Worm (Caenorhabditis elegans) whole organism, early embryonic: ENCODE results near the gene ceh-7.

Source experiments
- B0310.2 ChIP-seq: sonication (generic microtip); optimal IDR thresholded peaks from 2 replicates; lab custom pipeline; 2016; ENCODE audit warnings: mild to moderate bottlenecking, missing genetic modification characterization, missing compliant biosample characterization
- F13C5.2 ChIP-seq: sonication (generic microtip); optimal IDR thresholded peaks from 2 replicates; lab custom pipeline; 2017; ENCODE audit warnings: mild to moderate bottlenecking, missing genetic modification characterization, inconsistent platforms, missing compliant biosample characterization
- aly-1 ChIP-seq: sonication (generic microtip); optimal IDR thresholded peaks from 2 replicates; lab custom pipeline; 2016; ENCODE audit warnings: missing genetic modification characterization, missing compliant biosample characterization
- ama-1 ChIP-seq: fragments of 150-350 bp; optimal IDR thresholded peaks from 2 replicates; lab custom pipeline; 2014
- ceh-13 ChIP-seq: fragments of 200-800 bp; sonication (Bioruptor generic); optimal IDR thresholded peaks from 2 replicates; lab custom pipeline; 2018; ENCODE audit warnings: mild to moderate bottlenecking, missing genetic modification characterization, missing compliant biosample characterization
- ceh-36 ChIP-seq: sonication (generic microtip); optimal IDR thresholded peaks from 2 replicates; lab custom pipeline; 2016; ENCODE audit warnings: missing genetic modification characterization, inconsistent platforms, missing compliant biosample characterization
- ets-7 ChIP-seq: sonication (generic microtip); optimal IDR thresholded peaks from 2 replicates; lab custom pipeline; 2016; ENCODE audit warnings: missing genotype, missing genetic modification characterization, missing compliant biosample characterization
- flt-1 ChIP-seq: fragments of 200-800 bp; sonication (Bioruptor generic); IDR thresholded peaks from 2 replicates; pipeline ENCODE4 v1.3.6; 2022; ENCODE audit warnings: missing genetic modification characterization, missing compliant biosample characterization
- hmbx-1 ChIP-seq: sonication (generic microtip); optimal IDR thresholded peaks from 2 replicates; lab custom pipeline; 2016; ENCODE audit warnings: mild to moderate bottlenecking, missing genetic modification characterization, missing compliant biosample characterization
- hmg-4 ChIP-seq: fragments of 200-800 bp; sonication (Bioruptor generic); optimal IDR thresholded peaks from 2 replicates; lab custom pipeline; 2018; ENCODE audit warnings: mild to moderate bottlenecking, missing genetic modification characterization, missing compliant biosample characterization
- hnd-1 ChIP-seq: sonication (generic microtip); optimal IDR thresholded peaks from 2 replicates; lab custom pipeline; 2016; ENCODE audit warnings: missing genetic modification characterization, missing compliant biosample characterization
- pes-1 ChIP-seq: fragments of 200-800 bp; sonication (Bioruptor generic); IDR thresholded peaks from 2 replicates; pipeline ENCODE4 v1.3.6; 2022; ENCODE audit warnings: missing genetic modification reagents, missing genetic modification characterization, missing compliant biosample characterization
- scrt-1 ChIP-seq: fragments of 200-800 bp; sonication (Bioruptor generic); IDR thresholded peaks from 2 replicates; pipeline ENCODE4 v1.3.6; 2022; ENCODE audit warnings: missing genetic modification characterization, missing compliant biosample characterization
- sea-1 ChIP-seq: fragments of 200-800 bp; sonication (Bioruptor generic); conservative IDR thresholded peaks from 2 replicates; pipeline ENCODE4 v1.3.6; 2022; ENCODE audit warnings: missing genetic modification characterization, missing compliant biosample characterization
- tbx-11 ChIP-seq: fragments of 200-800 bp; sonication (Bioruptor generic); IDR thresholded peaks from 2 replicates; pipeline ENCODE4 v1.3.6; 2022; ENCODE audit warnings: missing genetic modification characterization, missing compliant biosample characterization
- tbx-37 ChIP-seq: fragments of 200-800 bp; sonication (Bioruptor generic); conservative IDR thresholded peaks from 2 replicates; pipeline ENCODE4 v1.3.6; 2022; ENCODE audit warnings: missing genetic modification reagents, missing genetic modification characterization, missing compliant biosample characterization
- tra-4 ChIP-seq: sonication (generic microtip); optimal IDR thresholded peaks from 2 replicates; lab custom pipeline; 2017; ENCODE audit warnings: missing genetic modification characterization, missing compliant biosample characterization

ceh-7 gene

DNA sequence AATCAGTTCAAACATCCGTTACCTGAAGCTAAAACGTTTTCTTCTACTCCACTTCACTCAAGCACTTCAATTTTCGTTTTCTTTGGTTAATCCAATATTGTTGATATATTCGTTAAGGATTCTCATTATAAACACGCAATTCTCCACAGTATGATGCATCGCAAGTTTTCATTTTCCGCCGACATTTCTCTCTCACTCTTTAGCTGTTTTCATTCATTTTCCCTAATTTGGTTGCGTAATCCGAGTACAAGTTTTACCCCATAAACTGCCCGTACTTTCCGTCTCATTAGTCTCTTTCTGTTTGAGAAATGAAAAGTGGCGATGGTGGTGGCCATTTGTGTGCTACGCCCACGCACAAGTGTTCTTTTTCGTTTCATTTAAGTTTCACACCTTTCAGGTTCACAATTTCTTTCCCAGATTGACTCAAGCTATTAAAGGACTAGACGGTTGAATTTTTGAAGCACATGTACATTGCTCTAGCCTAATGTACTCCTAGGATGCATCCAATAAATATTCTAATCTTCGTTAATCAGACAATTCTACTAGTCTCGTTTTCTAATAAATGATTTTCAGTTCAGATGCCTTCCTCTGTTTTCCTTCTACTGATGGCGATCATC, 12.2 kb downstream of the ceh-7 start, which contains the start of gene C34C6.3:
Gene C34C6.3 (plus strand): TSS at position 567 of the 617 bp plus-strand sequence.
- no peak for TF ChIP-seq flt-1 (GFP tag; lab: Robert Waterston, UW)
- TF ChIP-seq ceh-36 (tag; lab: Kevin White, UChicago) = no peak
- no peak for TF ChIP-seq ets-7
- no peak for TF ChIP-seq B0310.2 (tag; lab: Kevin White, UChicago)
- TF ChIP-seq ceh-13 (GFP tag; lab: Kevin White, UChicago) = no peak
- TF ChIP-seq tra-4 (tag; lab: Kevin White, UChicago) = no peak
- TF ChIP-seq pes-1 (GFP tag; lab: Robert Waterston, UW) = no peak
- no peak for TF ChIP-seq F13C5.2 (tag; lab: Kevin White, UChicago)
- TF ChIP-seq aly-1 (tag; lab: Kevin White, UChicago) = no peak
- TF ChIP-seq tbx-11 (GFP tag; lab: Robert Waterston, UW) = no peak
- TF ChIP-seq scrt-1 = no peak
- no peak for TF ChIP-seq ama-1 (lab: Kevin White, UChicago)
- TF ChIP-seq hmg-4 (GFP tag; lab: Kevin White, UChicago) = no peak
- TF ChIP-seq hnd-1 (tag; lab: Kevin White, UChicago) = no peak

DNA sequence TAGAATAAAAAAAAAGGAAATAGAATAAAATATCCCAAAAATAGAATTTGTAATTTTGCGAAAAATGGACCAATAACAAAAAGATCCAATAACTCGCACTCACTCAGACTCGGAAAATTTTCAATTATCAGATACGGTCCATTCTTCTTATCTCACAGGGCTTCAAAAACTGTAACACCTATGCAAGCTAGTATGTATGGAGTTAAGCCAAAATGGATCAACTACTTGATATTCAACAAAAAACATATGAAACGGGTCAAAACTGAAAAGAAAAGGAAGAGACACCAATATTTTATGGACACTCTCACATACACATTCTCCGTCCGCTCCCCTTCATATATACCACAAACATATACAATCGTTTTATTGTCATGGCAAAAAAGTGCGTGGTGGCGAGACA, 18.0 kb downstream of the ceh-7 start, which contains the start of gene C34C6.9:
Gene C34C6.9 (plus strand): TSS at position 301 of the 400 bp plus-strand sequence.
- TF ChIP-seq tra-4 (tag; lab: Kevin White, UChicago) (no peak), aly-1 (tag; lab: Kevin White, UChicago) (no peak), B0310.2 (tag; lab: Kevin White, UChicago) (no peak), sea-1 (no peak), ceh-36 (tag; lab: Kevin White, UChicago) (no peak), tbx-37 (no peak), hmg-4 (GFP tag; lab: Kevin White, UChicago) (no peak), ama-1 (lab: Kevin White, UChicago) (no peak), flt-1 (GFP tag; lab: Robert Waterston, UW) (no peak), ceh-13 (GFP tag; lab: Kevin White, UChicago) (no peak), scrt-1 (no peak), hnd-1 (tag; lab: Kevin White, UChicago) (no peak), tbx-11 (GFP tag; lab: Robert Waterston, UW) (no peak), F13C5.2 (tag; lab: Kevin White, UChicago) (no peak), hmbx-1 (tag; lab: Kevin White, UChicago) (no peak), pes-1 (GFP tag; lab: Robert Waterston, UW) (no peak)

DNA sequence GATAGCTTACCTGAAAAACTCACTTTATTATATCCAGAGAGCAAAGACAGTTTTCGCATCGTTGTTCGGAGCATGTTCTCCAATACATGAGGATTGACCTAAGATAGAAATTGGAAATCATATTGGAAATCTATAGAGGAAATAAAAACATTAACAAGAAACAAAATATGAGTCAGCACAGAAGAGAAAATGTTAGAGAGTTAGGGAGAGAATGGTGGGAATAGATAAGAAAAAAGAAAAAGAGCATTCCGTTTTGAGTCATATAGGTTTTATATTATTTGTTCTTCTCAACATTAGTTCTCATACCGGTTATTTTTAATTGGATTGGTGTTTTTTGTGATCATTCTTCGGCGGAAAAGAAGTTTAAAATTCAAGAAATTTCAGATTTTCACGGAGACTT, 18.8 kb downstream of the ceh-7 start, which contains the start of gene hgap-2:
Gene hgap-2 (minus strand): TSS at position 101 of the 400 bp plus-strand sequence.
- TF ChIP-seq hmg-4 (GFP tag; lab: Kevin White, UChicago) (no peak), aly-1 (tag; lab: Kevin White, UChicago) (no peak), tbx-11 (GFP tag; lab: Robert Waterston, UW) (no peak), tra-4 (tag; lab: Kevin White, UChicago) (no peak), hmbx-1 (tag; lab: Kevin White, UChicago) (no peak), scrt-1 (no peak), ama-1 (lab: Kevin White, UChicago) (no peak), B0310.2 (tag; lab: Kevin White, UChicago) (no peak), flt-1 (GFP tag; lab: Robert Waterston, UW) (no peak), F13C5.2 (tag; lab: Kevin White, UChicago) (no peak), tbx-37 (no peak), ceh-13 (GFP tag; lab: Kevin White, UChicago) (no peak), pes-1 (GFP tag; lab: Robert Waterston, UW) (no peak), ets-7 (no peak)

DNA sequence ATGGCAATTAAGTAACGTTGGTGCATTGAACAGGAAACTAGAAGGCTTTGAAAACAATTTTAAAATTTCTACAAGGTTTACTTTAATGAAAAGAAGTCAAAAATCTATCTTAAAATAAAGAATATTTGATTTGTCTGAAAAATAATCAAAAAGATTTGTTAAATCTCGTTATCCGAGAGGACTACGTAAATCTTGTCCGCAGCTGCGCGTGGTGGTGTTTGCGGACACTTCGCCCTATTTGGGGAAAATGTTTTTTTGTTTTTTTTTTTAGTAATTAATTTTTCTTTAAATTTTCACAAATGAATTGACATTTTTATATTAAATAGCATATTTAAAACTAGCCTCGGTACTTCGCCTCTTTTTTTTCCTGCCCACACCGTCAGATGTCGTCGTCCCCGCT, 19.7 kb downstream of the ceh-7 start:
- TF ChIP-seq ets-7 = no peak
- TF ChIP-seq hnd-1 (tag; lab: Kevin White, UChicago) = no peak
- no peak for TF ChIP-seq sea-1
- 0 out of 2 replicates have a peak, but pooled peaks have one; percentile 22 for TF ChIP-seq flt-1 (GFP tag; lab: Robert Waterston, UW)
- TF ChIP-seq ama-1 (lab: Kevin White, UChicago) = no peak
- no peak for TF ChIP-seq ceh-13 (GFP tag; lab: Kevin White, UChicago)
- TF ChIP-seq pes-1 (GFP tag; lab: Robert Waterston, UW) = no peak
- no peak for TF ChIP-seq B0310.2 (tag; lab: Kevin White, UChicago)

DNA sequence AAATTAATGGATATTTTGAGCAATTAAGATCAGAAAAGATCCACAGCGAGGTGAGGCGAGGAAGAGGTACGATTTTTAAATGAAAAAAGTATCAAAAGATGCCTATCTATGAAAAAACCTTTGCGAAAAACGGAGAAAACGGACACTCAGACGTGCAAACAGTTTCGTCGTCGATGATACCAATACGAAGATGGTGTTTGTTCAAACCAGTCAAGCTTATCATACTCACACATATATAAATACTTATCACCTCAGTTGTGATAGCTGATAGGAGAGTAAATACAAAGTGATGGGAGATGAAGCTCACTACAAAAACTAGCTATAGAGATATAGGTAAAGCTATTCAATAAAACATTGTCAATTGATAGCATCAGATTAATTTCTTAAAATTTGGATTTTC, 23.8 kb downstream of the ceh-7 start:
- TF ChIP-seq scrt-1 = no peak
- no peak for TF ChIP-seq tbx-11 (GFP tag; lab: Robert Waterston, UW)
- no peak for TF ChIP-seq pes-1 (GFP tag; lab: Robert Waterston, UW)
- no peak for TF ChIP-seq tra-4 (tag; lab: Kevin White, UChicago)
- no peak for TF ChIP-seq ama-1 (lab: Kevin White, UChicago)
- TF ChIP-seq B0310.2 (tag; lab: Kevin White, UChicago) = no peak
- TF ChIP-seq ceh-36 (tag; lab: Kevin White, UChicago) = no peak
- no peak for TF ChIP-seq hmbx-1 (tag; lab: Kevin White, UChicago)
- TF ChIP-seq flt-1 (GFP tag; lab: Robert Waterston, UW) = no peak
- no peak for TF ChIP-seq sea-1
- TF ChIP-seq F13C5.2 (tag; lab: Kevin White, UChicago) = no peak
- TF ChIP-seq tbx-37 = no peak

DNA sequence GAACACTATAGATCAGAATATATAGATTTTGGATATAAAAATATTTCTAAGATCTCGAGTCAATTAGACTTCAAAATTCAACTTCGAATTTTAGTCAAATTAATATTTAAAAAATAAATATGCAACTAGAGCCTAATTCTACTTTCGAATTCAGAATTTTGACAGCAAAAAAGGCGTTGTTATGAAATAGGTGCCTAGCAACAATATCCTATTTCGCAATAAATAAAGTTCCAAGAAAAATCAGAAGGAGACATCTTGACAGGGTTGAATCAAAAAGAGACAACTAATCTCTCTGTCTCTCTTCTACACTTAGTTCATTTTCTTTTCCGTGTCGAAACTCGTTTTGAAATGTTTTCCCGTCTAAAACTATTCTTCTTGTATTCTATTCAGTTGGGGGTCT, 28.3 kb downstream of the ceh-7 start:
- TF ChIP-seq sea-1 (no peak), B0310.2 (tag; lab: Kevin White, UChicago) (no peak), hmg-4 (GFP tag; lab: Kevin White, UChicago) (no peak), hmbx-1 (tag; lab: Kevin White, UChicago) (no peak), tra-4 (tag; lab: Kevin White, UChicago) (no peak), ceh-13 (GFP tag; lab: Kevin White, UChicago) (no peak), ama-1 (lab: Kevin White, UChicago) (no peak), scrt-1 (no peak), tbx-11 (GFP tag; lab: Robert Waterston, UW) (no peak), tbx-37 (no peak), ceh-36 (tag; lab: Kevin White, UChicago) (no peak), ets-7 (no peak), flt-1 (GFP tag; lab: Robert Waterston, UW) (no peak), aly-1 (tag; lab: Kevin White, UChicago) (no peak), hnd-1 (tag; lab: Kevin White, UChicago) (no peak), pes-1 (GFP tag; lab: Robert Waterston, UW) (no peak)
